Worm (Caenorhabditis elegans): ENCODE results near the gene spp-30.
A peak's percentile ranks its signal among the peaks of the same experiment; 100 is the strongest.

spp-30 gene

DNA sequence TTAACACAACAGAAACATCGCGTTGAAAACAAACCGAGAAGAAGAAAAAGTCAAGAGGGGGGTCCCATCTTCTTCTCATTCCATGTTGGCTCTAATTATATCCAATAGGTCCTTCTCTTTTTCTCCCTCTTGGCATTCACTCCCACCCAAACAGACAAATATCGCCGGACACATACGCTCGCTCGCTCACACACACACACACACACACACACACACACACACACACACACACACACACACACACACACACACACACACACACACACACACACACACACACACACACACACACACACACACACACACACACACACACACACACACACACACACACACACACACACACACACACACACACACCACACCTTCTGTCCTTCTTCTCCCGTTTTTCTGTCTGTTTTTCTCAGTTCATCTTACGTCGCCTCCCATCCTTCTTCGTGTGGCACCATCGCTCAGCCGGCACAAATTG is 15.3 kb upstream of the spp-30 start, which contains the start of gene sto-4:
TSS of gene sto-4 (plus strand) at position 360 of the 469 bp plus-strand sequence.
- peak; percentile 81 for TF ChIP-seq him-1 (tag; optimal IDR thresholded peaks at IDR 0.05)

DNA sequence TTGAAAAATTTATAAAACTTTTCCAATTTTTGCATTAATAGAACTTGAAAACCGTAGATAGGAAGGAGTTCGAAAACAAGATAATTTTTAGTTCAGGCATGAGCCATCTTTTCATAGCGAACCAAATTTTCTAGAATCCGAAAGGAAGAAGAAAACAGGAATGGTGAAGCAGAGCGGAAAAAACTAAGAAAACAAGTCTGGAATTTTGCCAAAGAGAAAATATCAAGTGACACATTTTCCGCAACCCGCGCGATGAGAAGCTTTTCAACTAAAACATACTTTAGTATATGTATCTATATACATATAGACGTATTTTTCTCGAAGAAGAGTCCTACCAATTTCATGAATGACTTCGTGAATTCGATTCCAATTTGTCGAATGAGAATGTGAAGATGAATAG is 13.1 kb upstream of the spp-30 start:
- TF ChIP-seq W03F9.2 (tag; optimal IDR thresholded peaks at IDR 0.05) (no peak), dao-5 (tag; optimal IDR thresholded peaks at IDR 0.05) (no peak), him-1 (tag; optimal IDR thresholded peaks at IDR 0.05) (no peak)

DNA sequence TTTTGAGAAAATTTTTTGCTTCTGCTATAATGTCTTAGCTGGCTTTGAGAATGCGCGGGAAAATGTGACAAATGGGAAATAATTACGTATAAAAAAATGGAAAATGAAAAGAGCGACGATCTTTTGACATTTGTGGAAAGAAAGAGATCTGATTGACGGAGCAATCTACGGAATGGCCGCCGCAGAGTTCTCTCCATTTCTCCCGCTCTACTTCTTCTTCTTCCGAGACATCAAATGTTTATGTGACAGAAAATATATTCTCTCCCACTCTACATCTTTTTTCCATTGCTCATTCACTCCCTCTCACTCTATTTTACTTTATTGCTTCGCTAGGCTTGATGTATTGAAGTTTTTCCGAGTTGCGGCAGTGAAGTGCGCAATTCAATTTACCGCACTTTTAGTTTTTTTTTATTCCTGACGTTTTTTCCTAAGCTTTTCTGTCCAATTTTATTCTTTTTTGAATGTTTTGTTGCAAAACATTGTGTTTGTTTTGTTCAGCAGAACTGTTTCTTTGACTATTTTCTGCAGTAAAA is 12.0 kb upstream of the spp-30 start:
- TF ChIP-seq dao-5 (tag; optimal IDR thresholded peaks at IDR 0.05) (no peak), W03F9.2 (tag; optimal IDR thresholded peaks at IDR 0.05) (no peak), him-1 (tag; optimal IDR thresholded peaks at IDR 0.05) (no peak)

DNA sequence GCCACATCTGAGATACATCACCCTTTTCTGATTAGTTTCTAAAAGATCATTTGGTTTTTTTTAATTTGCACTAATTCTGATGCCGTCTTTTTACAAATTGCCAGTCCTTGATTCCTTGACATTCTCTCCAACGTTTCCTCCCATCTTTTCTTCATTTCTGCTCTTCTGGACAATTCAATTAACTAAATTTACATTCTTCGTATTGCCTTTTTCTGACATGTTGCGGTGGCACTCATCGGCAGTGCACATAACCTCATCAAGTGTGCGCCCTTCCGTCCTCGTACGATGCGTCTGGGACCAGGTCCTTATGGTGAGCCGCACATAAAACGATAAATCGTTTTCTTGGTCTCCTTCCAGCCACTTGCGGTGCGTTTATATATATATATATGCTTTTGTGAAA is 10.5 kb upstream of the spp-30 start:
- TF ChIP-seq him-1 (tag; optimal IDR thresholded peaks at IDR 0.05), result no peak
- TF ChIP-seq dao-5 (tag; optimal IDR thresholded peaks at IDR 0.05), result no peak
- no peak for TF ChIP-seq W03F9.2 (tag; optimal IDR thresholded peaks at IDR 0.05)

DNA sequence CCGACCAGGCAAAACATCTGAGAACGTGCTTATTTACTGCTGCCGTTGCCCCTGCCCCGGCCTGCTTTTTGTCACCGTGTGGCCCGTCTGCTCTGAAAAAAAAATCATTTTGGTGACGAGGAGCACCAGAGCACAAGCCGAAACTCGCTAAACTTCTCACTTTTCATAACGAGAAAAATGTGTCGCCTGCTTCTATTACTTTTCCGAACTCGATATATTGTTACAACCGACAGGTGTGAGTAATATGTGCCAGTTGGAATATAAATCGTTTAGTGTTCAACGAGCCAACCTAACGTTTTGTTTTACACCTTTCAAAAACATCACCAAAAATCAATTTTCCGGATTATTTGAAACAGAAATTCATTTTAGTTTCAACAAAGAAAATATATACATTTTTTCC is 9.2 kb upstream of the spp-30 start:
- TF ChIP-seq W03F9.2 (tag; optimal IDR thresholded peaks at IDR 0.05), result no peak
- no peak for TF ChIP-seq dao-5 (tag; optimal IDR thresholded peaks at IDR 0.05)
- TF ChIP-seq him-1 (tag; optimal IDR thresholded peaks at IDR 0.05), result no peak

DNA sequence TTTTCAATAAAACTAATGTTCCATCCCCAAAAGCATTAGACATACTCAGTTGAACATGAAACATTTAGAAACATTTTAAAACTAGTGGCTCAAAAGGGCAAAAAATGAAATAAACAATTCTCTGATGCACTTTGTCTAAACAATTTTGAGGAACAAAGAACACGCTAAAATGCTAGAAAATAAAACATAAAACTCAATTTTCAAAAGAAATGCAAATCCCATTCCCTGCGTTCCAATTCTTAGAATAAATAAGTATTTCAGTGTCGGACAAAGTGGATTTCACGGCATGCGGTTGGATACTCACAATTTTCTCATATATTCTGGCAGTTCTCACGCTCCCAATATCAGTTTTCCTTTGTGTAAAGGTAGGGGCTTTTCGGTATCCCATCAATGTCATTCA is 4.8 kb upstream of the spp-30 start:
- no peak for TF ChIP-seq W03F9.2 (tag; optimal IDR thresholded peaks at IDR 0.05)
- no peak for TF ChIP-seq him-1 (tag; optimal IDR thresholded peaks at IDR 0.05)
- no peak for TF ChIP-seq dao-5 (tag; optimal IDR thresholded peaks at IDR 0.05)

DNA sequence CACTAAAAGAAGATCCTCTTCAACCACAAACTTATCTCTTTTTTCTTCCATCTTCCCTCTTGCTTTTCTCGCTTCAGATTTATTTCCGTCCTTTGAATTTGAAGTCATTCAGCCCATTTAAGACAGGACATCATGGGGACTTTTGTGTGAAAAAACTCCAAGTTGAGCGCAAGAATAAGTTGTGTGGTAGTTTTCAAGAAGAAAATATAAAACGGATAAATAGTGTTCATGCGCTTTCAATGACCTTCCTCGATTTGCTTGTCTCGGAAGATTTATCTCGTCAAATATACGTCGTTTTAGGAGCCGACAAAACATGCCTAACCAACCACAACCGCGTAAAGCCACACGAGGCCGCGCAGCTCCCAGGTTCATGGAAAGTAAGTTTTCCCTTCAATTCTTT is 3.6 kb upstream of the spp-30 start, which contains the start of gene sto-6:
TSS of gene sto-6 (plus strand) at position 301 of the 400 bp plus-strand sequence.
- TF ChIP-seq dao-5 (tag; optimal IDR thresholded peaks at IDR 0.05) (no peak), W03F9.2 (tag; optimal IDR thresholded peaks at IDR 0.05) (no peak), him-1 (tag; optimal IDR thresholded peaks at IDR 0.05) (no peak)

DNA sequence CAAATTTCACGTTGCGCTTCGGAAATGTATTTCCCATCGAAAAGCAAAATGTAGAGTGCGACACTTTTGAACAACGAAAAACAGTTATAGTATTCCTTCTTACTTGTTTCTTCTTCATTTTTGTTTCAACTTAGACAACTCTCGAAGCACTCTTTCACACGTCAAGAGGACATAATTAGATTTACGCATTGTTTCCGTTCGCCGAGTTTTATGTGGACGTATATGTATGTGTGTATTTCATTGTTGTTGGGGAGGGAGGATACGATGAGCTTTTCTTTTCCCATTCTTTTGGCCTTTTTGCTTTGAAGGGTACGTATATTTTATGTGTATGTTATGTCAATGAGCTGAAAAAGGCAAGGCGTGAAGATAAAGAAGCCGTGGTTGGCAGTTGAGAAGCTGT is 2.0 kb upstream of the spp-30 start:
- TF ChIP-seq dao-5 (tag; optimal IDR thresholded peaks at IDR 0.05) (no peak), W03F9.2 (tag; optimal IDR thresholded peaks at IDR 0.05) (no peak), him-1 (tag; optimal IDR thresholded peaks at IDR 0.05) (no peak)

DNA sequence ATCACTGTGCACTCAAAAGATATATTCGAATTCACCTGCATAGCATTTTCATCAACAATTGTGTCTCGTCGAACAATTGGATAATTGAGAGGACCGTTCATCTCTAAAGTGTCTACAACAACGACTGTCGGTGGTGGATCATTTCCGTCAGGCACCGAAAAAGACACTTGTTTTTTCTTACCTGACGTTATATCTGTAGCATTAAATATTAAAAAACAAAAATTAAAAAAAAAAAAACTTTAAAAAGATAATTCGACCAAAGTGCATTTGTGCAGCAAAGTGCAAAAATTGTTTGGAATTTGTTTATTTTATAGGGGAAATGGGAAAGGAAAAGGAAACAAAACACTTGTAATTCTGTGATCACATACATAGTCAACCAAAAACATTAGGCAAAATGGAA is 1.5 kb downstream of the spp-30 start, which contains the start of gene twk-44:
TSS of gene twk-44 (minus strand) at position 101 of the 400 bp plus-strand sequence.
- TF ChIP-seq dao-5 (tag; optimal IDR thresholded peaks at IDR 0.05), result no peak
- TF ChIP-seq him-1 (tag; optimal IDR thresholded peaks at IDR 0.05), result no peak
- TF ChIP-seq W03F9.2 (tag; optimal IDR thresholded peaks at IDR 0.05), result no peak

DNA sequence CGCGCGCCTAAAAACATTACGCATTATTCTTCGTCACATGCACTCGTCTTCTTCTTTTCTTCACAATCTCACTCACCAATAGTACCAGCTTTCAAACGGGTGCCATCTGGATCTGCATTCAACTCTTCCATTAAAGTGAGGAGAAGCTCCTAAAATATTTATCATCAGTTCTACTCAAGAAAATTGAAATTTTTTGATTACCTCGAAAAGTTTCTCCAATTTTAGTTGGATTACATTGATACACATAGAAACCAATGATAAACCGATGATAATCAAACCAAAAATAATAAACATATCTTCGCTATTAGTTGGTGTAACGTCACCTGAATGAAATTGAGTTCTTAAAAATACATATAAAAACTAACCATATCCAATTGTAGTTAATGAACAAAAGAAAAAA is 3.9 kb downstream of the spp-30 start:
- no peak for TF ChIP-seq him-1 (tag; optimal IDR thresholded peaks at IDR 0.05)

DNA sequence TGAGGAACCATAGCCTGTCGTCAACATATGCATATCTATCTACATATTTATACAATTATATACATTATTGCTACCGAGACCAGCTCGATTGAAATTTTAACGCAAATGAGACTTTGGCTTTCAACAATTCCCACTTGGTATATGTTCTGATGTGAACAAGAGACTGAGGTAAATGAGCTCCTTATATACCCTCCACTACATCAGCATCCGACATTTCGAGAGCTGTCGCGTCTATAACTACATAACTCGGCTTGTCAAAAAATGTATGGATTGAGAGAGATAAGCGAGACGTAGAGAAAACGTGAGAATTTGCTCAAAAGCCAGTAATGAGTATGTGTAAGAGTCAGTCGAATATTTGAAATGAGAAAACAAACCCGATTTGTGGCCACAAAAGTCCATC is 5.0 kb downstream of the spp-30 start:
- TF ChIP-seq dao-5 (tag; optimal IDR thresholded peaks at IDR 0.05) (no peak), W03F9.2 (tag; optimal IDR thresholded peaks at IDR 0.05) (no peak), him-1 (tag; optimal IDR thresholded peaks at IDR 0.05) (no peak)

DNA sequence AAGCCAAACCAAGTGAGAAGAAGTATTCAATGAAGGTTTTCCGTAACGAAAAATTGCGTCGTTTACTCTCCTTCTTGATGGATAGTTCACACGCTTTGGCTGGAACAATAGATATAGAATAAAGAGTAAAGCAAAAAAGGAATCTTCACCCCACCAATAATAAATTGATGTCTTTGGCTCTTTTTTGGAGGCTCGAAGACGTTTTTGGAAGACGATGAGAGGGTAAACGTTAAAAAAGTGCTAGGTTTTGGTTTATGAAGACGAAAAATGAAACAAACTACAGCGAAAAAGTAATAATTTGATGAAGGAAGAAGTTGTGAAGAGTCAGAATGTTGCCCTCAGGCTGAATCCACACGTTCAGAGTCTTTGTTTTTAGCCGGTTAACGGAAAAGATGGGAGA is 6.5 kb downstream of the spp-30 start, which contains the start of gene sto-3:
TSS of gene sto-3 (minus strand) at position 101 of the 400 bp plus-strand sequence.
- TF ChIP-seq dao-5 (tag; optimal IDR thresholded peaks at IDR 0.05), result no peak
- no peak for TF ChIP-seq him-1 (tag; optimal IDR thresholded peaks at IDR 0.05)
- no peak for TF ChIP-seq W03F9.2 (tag; optimal IDR thresholded peaks at IDR 0.05)

DNA sequence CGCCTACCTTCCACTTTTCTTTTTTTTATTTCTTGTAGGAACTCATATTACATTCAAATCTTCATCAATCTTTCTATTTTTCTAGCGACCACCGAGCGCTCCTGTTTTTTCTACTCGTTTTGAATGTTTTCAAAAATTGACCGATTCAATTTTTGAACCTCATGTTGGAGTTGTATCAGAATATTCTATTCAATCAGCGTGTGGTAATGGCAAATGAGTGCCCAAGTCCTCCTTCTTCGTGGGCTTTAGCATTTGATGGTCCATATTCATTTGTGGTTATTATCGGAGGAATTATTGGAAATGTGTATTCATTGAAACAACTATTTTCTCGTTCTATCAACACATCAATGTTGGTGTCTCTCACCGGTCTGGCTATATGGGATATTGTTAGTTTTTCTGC is 11.1 kb downstream of the spp-30 start, which contains the start of gene F52D10.4:
TSS of gene F52D10.4 (plus strand) at position 84 of the 400 bp plus-strand sequence.
- no peak for TF ChIP-seq dao-5 (tag; optimal IDR thresholded peaks at IDR 0.05)
- TF ChIP-seq him-1 (tag; optimal IDR thresholded peaks at IDR 0.05), result no peak
- TF ChIP-seq W03F9.2 (tag; optimal IDR thresholded peaks at IDR 0.05), result no peak

DNA sequence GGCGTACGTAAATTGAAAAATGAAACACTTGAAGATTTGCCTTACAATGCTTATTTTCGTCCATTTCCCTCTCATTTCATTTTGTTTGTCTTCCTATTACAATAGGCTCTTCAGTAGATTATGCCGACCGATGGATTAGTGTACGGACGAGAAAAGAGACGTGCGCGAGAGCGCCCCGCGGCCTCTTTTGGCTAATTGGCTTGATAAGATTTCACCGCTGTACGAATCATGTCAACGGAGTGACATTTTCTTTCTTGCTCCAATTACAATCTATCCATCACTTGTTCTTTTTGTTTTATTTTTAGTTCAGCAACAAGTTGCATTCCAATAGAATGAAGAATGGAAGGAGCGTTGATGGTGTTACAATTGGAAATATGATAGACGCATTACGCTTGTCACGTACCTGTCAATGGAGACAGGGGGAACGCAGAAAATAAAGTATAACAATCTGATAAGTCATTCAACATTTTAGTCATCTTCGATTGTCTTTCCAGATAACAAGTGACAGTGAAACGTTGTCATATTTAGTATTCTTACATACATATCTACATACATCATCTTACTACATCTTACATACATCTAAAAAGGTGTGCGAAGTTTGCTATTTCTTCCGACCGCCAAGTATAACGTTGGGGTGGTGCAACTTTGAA is 20.2 kb downstream of the spp-30 start:
- TF ChIP-seq him-1 (tag; optimal IDR thresholded peaks at IDR 0.05) (no peak), W03F9.2 (tag; optimal IDR thresholded peaks at IDR 0.05) (no peak), dao-5 (tag; optimal IDR thresholded peaks at IDR 0.05) (no peak)

DNA sequence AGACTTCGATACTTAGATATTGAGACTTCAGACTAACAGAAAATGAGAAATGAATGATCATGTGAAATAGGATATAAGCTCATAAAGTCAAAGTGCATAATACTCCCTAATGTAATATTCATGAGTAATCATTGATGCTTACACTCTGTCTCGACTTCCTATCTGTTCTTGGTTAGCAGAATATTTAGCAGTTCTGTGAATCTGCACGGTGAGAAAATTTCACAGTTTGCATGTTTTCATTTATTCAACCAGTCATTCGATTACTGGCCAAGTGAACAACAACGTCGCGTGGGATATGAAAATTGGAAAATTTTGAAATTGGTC is 21.0 kb downstream of the spp-30 start:
- TF ChIP-seq W03F9.2 (tag; optimal IDR thresholded peaks at IDR 0.05), result no peak
- no peak for TF ChIP-seq dao-5 (tag; optimal IDR thresholded peaks at IDR 0.05)
- no peak for TF ChIP-seq him-1 (tag; optimal IDR thresholded peaks at IDR 0.05)

Measured in whole organism, L4/young adult.